Fruit fly (Drosophila melanogaster) whole organism, adult: ENCODE measurements around the gene CG9130.

ENCODE experiments used
- CG11617 ChIP-seq: fragments of 200-800 bp; sonication (Bioruptor generic); optimal IDR thresholded peaks from 2 replicates; lab custom pipeline; 2017; ENCODE audit warnings: mild to moderate bottlenecking, missing biosample characterization, missing genetic modification reagents, missing genetic modification characterization
- CG1620 ChIP-seq: fragments of 200-800 bp; sonication (Bioruptor generic); optimal IDR thresholded peaks from 2 replicates; lab custom pipeline; 2016; ENCODE audit warnings: missing biosample characterization, missing genetic modification characterization
- Hr96 ChIP-seq: fragments of 200-800 bp; sonication (Bioruptor generic); optimal IDR thresholded peaks from 2 replicates; lab custom pipeline; 2016; ENCODE audit warnings: missing biosample characterization, missing genetic modification characterization
- kay ChIP-seq: fragments of 200-800 bp; sonication (Bioruptor generic); peaks from one replicate; lab custom pipeline; 2016; ENCODE audit warnings: missing biosample characterization, missing genetic modification characterization, borderline replicate concordance
- toe ChIP-seq: fragments of 200-800 bp; sonication (Bioruptor generic); optimal IDR thresholded peaks from 2 replicates; lab custom pipeline; 2016; ENCODE audit warnings: missing biosample characterization, missing genetic modification characterization

dm6 chr3L:1280890-1281622 lies 29.2 kb downstream of the CG9130 start:
- TF ChIP-seq toe (no peak), Hr96 (GFP tag; lab: Kevin White, UChicago) (no peak), kay (GFP tag; lab: Kevin White, UChicago) (no peak), CG1620 (no peak), CG11617 (GFP tag; lab: Kevin White, UChicago) (no peak)
